Worm (Caenorhabditis elegans) whole organism, L2 larva: ENCODE results near the gene K08D12.4.

Experiments
- egl-27 ChIP-seq: sonication (generic microtip); optimal IDR thresholded peaks from 3 replicates; lab custom pipeline; 2017; ENCODE audit warnings: missing biosample characterization, missing genetic modification reagents, missing genetic modification characterization
- elt-1 ChIP-seq: fragments of 150-350 bp; optimal IDR thresholded peaks from 2 replicates; lab custom pipeline; 2014; ENCODE audit warnings: missing biosample characterization, missing genetic modification characterization
- elt-3 ChIP-seq: sonication (generic microtip); optimal IDR thresholded peaks from 2 replicates; lab custom pipeline; 2017; ENCODE audit warnings: missing biosample characterization, missing genetic modification characterization
- fos-1 ChIP-seq: fragments of 150-350 bp; optimal IDR thresholded peaks from 2 replicates; lab custom pipeline; 2014; ENCODE audit warnings: missing biosample characterization, missing genetic modification characterization
- gmeb-1 ChIP-seq: fragments of 150-350 bp; optimal IDR thresholded peaks from 2 replicates; lab custom pipeline; 2014; ENCODE audit warnings: missing biosample characterization, missing genetic modification characterization
- lin-39 ChIP-seq: fragments of 150-350 bp; optimal IDR thresholded peaks from 2 replicates; lab custom pipeline; 2014; ENCODE audit warnings: missing biosample characterization, missing genetic modification reagents, missing genetic modification characterization
- mbf-1 ChIP-seq: sonication (generic microtip); optimal IDR thresholded peaks from 2 replicates; lab custom pipeline; 2017; ENCODE audit warnings: missing biosample characterization, missing genetic modification characterization
- nhr-11 ChIP-seq: fragments of 150-350 bp; optimal IDR thresholded peaks from 2 replicates; lab custom pipeline; 2014; ENCODE audit warnings: missing biosample characterization, missing genetic modification characterization
- nhr-12 ChIP-seq: fragments of 150-350 bp; optimal IDR thresholded peaks from 2 replicates; lab custom pipeline; 2014; ENCODE audit warnings: missing biosample characterization, missing genetic modification characterization
- nhr-237 ChIP-seq: fragments of 150-350 bp; optimal IDR thresholded peaks from 2 replicates; lab custom pipeline; 2014; ENCODE audit warnings: missing biosample characterization, missing genetic modification characterization
- nhr-77 ChIP-seq: fragments of 150-350 bp; optimal IDR thresholded peaks from 2 replicates; lab custom pipeline; 2014; ENCODE audit warnings: missing biosample characterization, missing genetic modification characterization
- unc-62 ChIP-seq: fragments of 150-350 bp; optimal IDR thresholded peaks from 2 replicates; lab custom pipeline; 2014; ENCODE audit warnings: missing biosample characterization, missing genetic modification reagents, missing genetic modification characterization
- zag-1 ChIP-seq: fragments of 150-350 bp; optimal IDR thresholded peaks from 2 replicates; lab custom pipeline; 2014; ENCODE audit warnings: missing biosample characterization, missing genetic modification characterization
- ztf-11 ChIP-seq: sonication (generic microtip); optimal IDR thresholded peaks from 2 replicates; lab custom pipeline; 2017; ENCODE audit warnings: missing biosample characterization, missing genetic modification characterization

ce11 chrIV:1707960-1708359 lies 864 bp downstream of the K08D12.4 start:
- TF ChIP-seq gmeb-1 (tag; lab: Kevin White, UChicago) = no peak
- no peak for TF ChIP-seq nhr-12 (tag; lab: Kevin White, UChicago)
- TF ChIP-seq elt-3 (tag; lab: Kevin White, UChicago) = no peak
- no peak for TF ChIP-seq ztf-11 (tag; lab: Kevin White, UChicago)
- no peak for TF ChIP-seq fos-1
- TF ChIP-seq nhr-77 = no peak
- no peak for TF ChIP-seq egl-27 (tag; lab: Kevin White, UChicago)
- no peak for TF ChIP-seq mbf-1 (tag; lab: Kevin White, UChicago)
- no peak for TF ChIP-seq nhr-11
- TF ChIP-seq unc-62 (GFP tag; lab: Kevin White, UChicago) = no peak
- no peak for TF ChIP-seq lin-39 (tag; lab: Kevin White, UChicago)
- TF ChIP-seq nhr-237 (tag; lab: Kevin White, UChicago) = no peak
- TF ChIP-seq elt-1 (tag; lab: Kevin White, UChicago) = no peak
- no peak for TF ChIP-seq zag-1 (tag; lab: Kevin White, UChicago)
